Worm (Caenorhabditis elegans) whole organism, L4/young adult: ENCODE measurements around the gene syg-2.

Experiments used
- W03F9.2 ChIP-seq: fragments of 150-350 bp; optimal IDR thresholded peaks from 2 replicates; lab custom pipeline; 2014; ENCODE audit warnings: missing biosample characterization, missing genetic modification characterization
- dao-5 ChIP-seq: sonication (generic microtip); optimal IDR thresholded peaks from 2 replicates; lab custom pipeline; 2016; ENCODE audit warnings: missing genotype, missing genetic modification characterization, moderate library complexity, missing compliant biosample characterization
- him-1 ChIP-seq: sonication (generic microtip); optimal IDR thresholded peaks from 2 replicates; lab custom pipeline; 2016; ENCODE audit warnings: missing genotype, missing genetic modification reagents, missing genetic modification characterization, missing compliant biosample characterization

ce11 chrX:14611074-14611473 lies 43.7 kb upstream of the syg-2 start, which contains the start of gene rbc-1:
- TF ChIP-seq W03F9.2 (tag; lab: Kevin White, UChicago) (no peak), dao-5 (tag; lab: Kevin White, UChicago) (no peak), him-1 (no peak)
